Worm (Caenorhabditis elegans): ENCODE measurements around the gene cpg-4.

The cpg-4 gene

ce11 chrV:6018944-6019450 lies 22.8 kb downstream of the cpg-4 start, which contains the start of gene picc-1:
picc-1 (plus strand) TSS chrV:6018994.
- TF ChIP-seq lsy-12 (tag; optimal IDR thresholded peaks at IDR 0.05) (no peak), ztf-4 (tag; optimal IDR thresholded peaks at IDR 0.05) (no peak), nhr-12 (tag; optimal IDR thresholded peaks at IDR 0.05) (no peak), fkh-10 (GFP tag; optimal IDR thresholded peaks at IDR 0.05) (no peak), ZK546.5 (tag; optimal IDR thresholded peaks at IDR 0.05) (no peak), egl-27 (tag; optimal IDR thresholded peaks at IDR 0.05) (no peak), nhr-67 (tag; optimal IDR thresholded peaks at IDR 0.05) (no peak), nhr-237 (tag; optimal IDR thresholded peaks at IDR 0.05) (no peak), elt-2 (tag; optimal IDR thresholded peaks at IDR 0.05) (peak; percentile 39), snpc-4 (tag; optimal IDR thresholded peaks at IDR 0.05) (no peak), aly-2 (tag; optimal IDR thresholded peaks at IDR 0.05) (peak; percentile 66), nhr-23 (tag; optimal IDR thresholded peaks at IDR 0.05) (no peak), pqm-1 (tag; optimal IDR thresholded peaks at IDR 0.05) (no peak), lin-15B (tag; optimal IDR thresholded peaks at IDR 0.05) (no peak), zag-1 (tag; optimal IDR thresholded peaks at IDR 0.05) (no peak), daf-12 (tag; optimal IDR thresholded peaks at IDR 0.05) (no peak), mdl-1 (tag; optimal IDR thresholded peaks at IDR 0.05) (no peak), elt-3 (tag; optimal IDR thresholded peaks at IDR 0.05) (no peak), ceh-16 (tag; optimal IDR thresholded peaks at IDR 0.05) (no peak), nfya-1 (tag; optimal IDR thresholded peaks at IDR 0.05; ENCODE audit: insufficient read depth) (no peak), nhr-25 (tag; optimal IDR thresholded peaks at IDR 0.05) (no peak), nhr-43 (tag; optimal IDR thresholded peaks at IDR 0.05; ENCODE audit: poor library complexity, severe bottlenecking) (peak; percentile 61), ama-1 (optimal IDR thresholded peaks at IDR 0.05) (peak; percentile 84), nhr-76 (tag; optimal IDR thresholded peaks at IDR 0.05) (no peak), unc-39 (tag; optimal IDR thresholded peaks at IDR 0.05) (no peak), fos-1 (tag; optimal IDR thresholded peaks at IDR 0.05) (no peak), lin-39 (tag; optimal IDR thresholded peaks at IDR 0.05) (no peak), elt-1 (tag; optimal IDR thresholded peaks at IDR 0.05) (no peak), ztf-11 (tag; optimal IDR thresholded peaks at IDR 0.05) (no peak), pha-4 (tag; optimal IDR thresholded peaks at IDR 0.05) (no peak), skn-1 (tag; optimal IDR thresholded peaks at IDR 0.05) (no peak), fkh-2 (tag; optimal IDR thresholded peaks at IDR 0.05) (no peak)

ce11 chrV:6022076-6022475 lies 25.9 kb downstream of the cpg-4 start:
- TF ChIP-seq nhr-25 (tag; optimal IDR thresholded peaks at IDR 0.05) (peak; percentile 51), hmg-11 (tag; optimal IDR thresholded peaks at IDR 0.05) (no peak), aly-2 (tag; optimal IDR thresholded peaks at IDR 0.05) (no peak), lsy-12 (tag; optimal IDR thresholded peaks at IDR 0.05) (no peak), nhr-43 (tag; optimal IDR thresholded peaks at IDR 0.05; ENCODE audit: poor library complexity, severe bottlenecking) (peak; percentile 13), fos-1 (tag; optimal IDR thresholded peaks at IDR 0.05) (no peak)

- TF ChIP-seq nhr-237 (tag; optimal IDR thresholded peaks at IDR 0.05), result no peak
- peak; percentile 22 for TF ChIP-seq unc-62 (GFP tag; optimal IDR thresholded peaks at IDR 0.05)
- TF ChIP-seq ztf-11 (tag; optimal IDR thresholded peaks at IDR 0.05), result no peak
- TF ChIP-seq elt-3 (tag; optimal IDR thresholded peaks at IDR 0.05), result no peak
- TF ChIP-seq nhr-77 (tag; optimal IDR thresholded peaks at IDR 0.05), result no peak
- no peak for TF ChIP-seq ceh-16 (tag; optimal IDR thresholded peaks at IDR 0.05)
- TF ChIP-seq lin-39 (tag; optimal IDR thresholded peaks at IDR 0.05), result peak; percentile 73
- TF ChIP-seq egl-5 (tag; optimal IDR thresholded peaks at IDR 0.05), result peak; percentile 27
- peak; percentile 70 for TF ChIP-seq nfya-1 (tag; optimal IDR thresholded peaks at IDR 0.05; ENCODE audit: insufficient read depth)
- no peak for TF ChIP-seq hmg-11 (tag; optimal IDR thresholded peaks at IDR 0.05)
- no peak for TF ChIP-seq ZK546.5 (tag; optimal IDR thresholded peaks at IDR 0.05)
- TF ChIP-seq tbx-2 (tag; optimal IDR thresholded peaks at IDR 0.05), result peak; percentile 28
- TF ChIP-seq elt-1 (tag; optimal IDR thresholded peaks at IDR 0.05), result no peak
Measured at ce11 chrV:6030559-6030975, 34.4 kb downstream of the cpg-4 start.

- TF ChIP-seq nhr-43 (tag; optimal IDR thresholded peaks at IDR 0.05; ENCODE audit: poor library complexity, severe bottlenecking) (no peak), tbx-2 (tag; optimal IDR thresholded peaks at IDR 0.05) (peak; percentile 52)
Measured at ce11 chrV:6031585-6031984, 35.4 kb downstream of the cpg-4 start.
